Fruit fly (Drosophila melanogaster) whole organism, adult: ENCODE results near the gene Lrch.
A peak's percentile ranks its signal among the peaks of the same experiment; 100 is the strongest.

Source experiments
- CG11617 ChIP-seq: fragments of 200-800 bp; sonication (Bioruptor generic); optimal IDR thresholded peaks from 2 replicates; lab custom pipeline; 2017; ENCODE audit warnings: mild to moderate bottlenecking, missing biosample characterization, missing genetic modification reagents, missing genetic modification characterization
- CG12768 ChIP-seq: fragments of 200-800 bp; sonication (Bioruptor generic); optimal IDR thresholded peaks from 2 replicates; lab custom pipeline; 2017; ENCODE audit warnings: missing biosample characterization, missing genetic modification characterization, mild to moderate bottlenecking, moderate library complexity, missing genetic modification reagents
- CG14711 ChIP-seq: fragments of 200-800 bp; sonication (Bioruptor generic); optimal IDR thresholded peaks from 2 replicates; lab custom pipeline; 2018; ENCODE audit warnings: missing biosample characterization, mild to moderate bottlenecking, missing genetic modification characterization, moderate library complexity
- CG1620 ChIP-seq: fragments of 200-800 bp; sonication (Bioruptor generic); optimal IDR thresholded peaks from 2 replicates; lab custom pipeline; 2016; ENCODE audit warnings: missing biosample characterization, missing genetic modification characterization
- CG33017 ChIP-seq: fragments of 200-800 bp; sonication (Bioruptor generic); optimal IDR thresholded peaks from 2 replicates; lab custom pipeline; 2018; ENCODE audit warnings: missing biosample characterization, mild to moderate bottlenecking, missing genetic modification characterization, moderate library complexity
- CG5204 ChIP-seq: fragments of 200-800 bp; sonication (Bioruptor generic); optimal IDR thresholded peaks from 2 replicates; lab custom pipeline; 2016; ENCODE audit warnings: missing biosample characterization, missing genetic modification characterization
- CG7045 ChIP-seq: fragments of 200-800 bp; sonication (Bioruptor generic); optimal IDR thresholded peaks from 2 replicates; lab custom pipeline; 2017; ENCODE audit warnings: missing biosample characterization, mild to moderate bottlenecking, missing genetic modification characterization
- CG7101 ChIP-seq: fragments of 200-800 bp; sonication (Bioruptor generic); optimal IDR thresholded peaks from 2 replicates; lab custom pipeline; 2018; ENCODE audit warnings: missing biosample characterization, mild to moderate bottlenecking, missing genetic modification characterization, moderate library complexity
- Clk ChIP-seq: fragments of 200-800 bp; sonication (Bioruptor generic); optimal IDR thresholded peaks from 2 replicates; lab custom pipeline; 2017; ENCODE audit warnings: missing biosample characterization, missing genetic modification characterization
- Crg-1 ChIP-seq: fragments of 200-800 bp; sonication (Bioruptor generic); optimal IDR thresholded peaks from 2 replicates; lab custom pipeline; 2016; ENCODE audit warnings: missing biosample characterization, missing genetic modification characterization
- Hr96 ChIP-seq: fragments of 200-800 bp; sonication (Bioruptor generic); optimal IDR thresholded peaks from 2 replicates; lab custom pipeline; 2016; ENCODE audit warnings: missing biosample characterization, missing genetic modification characterization
- Mnt ChIP-seq: fragments of 200-800 bp; sonication (Bioruptor generic); optimal IDR thresholded peaks from 2 replicates; lab custom pipeline; 2016; ENCODE audit warnings: missing biosample characterization, mild to moderate bottlenecking, missing genetic modification characterization
- bab1 ChIP-seq: fragments of 200-800 bp; sonication (Bioruptor generic); optimal IDR thresholded peaks from 3 replicates; lab custom pipeline; 2019; ENCODE audit warnings: missing biosample characterization, mild to moderate bottlenecking, missing genetic modification characterization, moderate library complexity
- cic ChIP-seq: fragments of 200-800 bp; sonication (Bioruptor generic); optimal IDR thresholded peaks from 2 replicates; lab custom pipeline; 2017; ENCODE audit warnings: missing biosample characterization, mild to moderate bottlenecking, missing genetic modification characterization, moderate library complexity
- cnc ChIP-seq, 2 experiments: fragments of >200 bp; optimal IDR thresholded peaks; 2 replicates each; lab custom pipeline; 2017
- kay ChIP-seq: fragments of 200-800 bp; sonication (Bioruptor generic); peaks from one replicate; lab custom pipeline; 2016; ENCODE audit warnings: missing biosample characterization, missing genetic modification characterization, borderline replicate concordance
- ovo ChIP-seq: fragments of 200-800 bp; sonication (Bioruptor generic); optimal IDR thresholded peaks from 2 replicates; lab custom pipeline; 2016; ENCODE audit warnings: missing biosample characterization, missing genetic modification characterization
- pad ChIP-seq: fragments of 200-800 bp; sonication (Bioruptor generic); optimal IDR thresholded peaks from 3 replicates; lab custom pipeline; 2017; ENCODE audit warnings: missing biosample characterization, missing genetic modification characterization, mild to moderate bottlenecking, moderate library complexity, missing genetic modification reagents
- tj ChIP-seq: fragments of 200-800 bp; sonication (Bioruptor generic); optimal IDR thresholded peaks from 3 replicates; lab custom pipeline; 2017; ENCODE audit warnings: missing biosample characterization, mild to moderate bottlenecking, missing genetic modification characterization, moderate library complexity
- toe ChIP-seq: fragments of 200-800 bp; sonication (Bioruptor generic); optimal IDR thresholded peaks from 2 replicates; lab custom pipeline; 2016; ENCODE audit warnings: missing biosample characterization, missing genetic modification characterization

The Lrch gene

dm6 chr2L:17383588-17384308, at the start of gene Lrch:
Gene Lrch, minus strand, starts transcription at chr2L:17384115.
- TF ChIP-seq ovo (GFP tag; lab: Kevin White, UChicago) (no peak), CG7101 (tag; lab: Kevin White, UChicago) (peak; percentile 19), CG33017 (peak; percentile 5), Clk (GFP tag; lab: Kevin White, UChicago) (no peak), Mnt (GFP tag; lab: Kevin White, UChicago) (peak; percentile 48), Hr96 (peak; percentile 5), toe (GFP tag; lab: Kevin White, UChicago) (no peak), cnc (optimal IDR thresholded peaks at IDR 0.05; lab: Kevin White, UChicago) (no peak), tj (GFP tag; lab: Kevin White, UChicago) (peak; percentile 22), cic (GFP tag; lab: Kevin White, UChicago) (peak; percentile 38), CG11617 (no peak)

- TF ChIP-seq CG5204: no peak
- no peak for TF ChIP-seq pad (GFP tag; lab: Kevin White, UChicago)
- no peak for TF ChIP-seq CG7045
- TF ChIP-seq kay (GFP tag; lab: Kevin White, UChicago): no peak
- no peak for TF ChIP-seq CG33017
- no peak for TF ChIP-seq tj (GFP tag; lab: Kevin White, UChicago)
- no peak for TF ChIP-seq cnc (optimal IDR thresholded peaks at IDR 0.05; lab: Kevin White, UChicago)
- no peak for TF ChIP-seq CG7101 (tag; lab: Kevin White, UChicago)
- TF ChIP-seq toe (GFP tag; lab: Kevin White, UChicago): no peak
- TF ChIP-seq Hr96: no peak
- no peak for TF ChIP-seq cic (GFP tag; lab: Kevin White, UChicago)
- TF ChIP-seq CG12768 (GFP tag; lab: Kevin White, UChicago): no peak
- no peak for TF ChIP-seq CG1620 (GFP tag; lab: Kevin White, UChicago)
- TF ChIP-seq CG11617: no peak
- TF ChIP-seq CG14711 (tag; lab: Kevin White, UChicago): no peak
- TF ChIP-seq Mnt (GFP tag; lab: Kevin White, UChicago): no peak
Observed at dm6 chr2L:17433030-17433912, 49.4 kb upstream of the Lrch start, which contains the start of the genes Dif and CG5043. Gene Dif, minus strand, starts transcription at chr2L:17433161. Gene CG5043, plus strand, starts transcription at chr2L:17433862.

DNA sequence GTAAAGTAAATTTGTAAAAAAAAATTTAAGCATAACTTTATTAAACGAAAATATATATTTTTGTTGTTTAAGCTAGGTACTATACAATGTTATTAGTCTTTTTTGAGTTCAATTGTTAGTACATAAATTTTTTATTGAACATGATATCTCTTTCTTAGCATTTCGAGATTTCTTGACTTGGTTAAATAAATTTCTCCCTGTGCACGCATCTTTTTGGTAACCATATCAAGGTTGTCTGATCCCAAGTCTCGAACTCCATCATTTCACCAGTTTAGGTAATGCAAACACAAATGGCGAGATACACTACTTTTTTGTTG, 47.4 kb upstream of the Lrch start:
- TF ChIP-seq kay (GFP tag; lab: Kevin White, UChicago): peak; percentile 48
- TF ChIP-seq bab1 (GFP tag; lab: Kevin White, UChicago): no peak
- TF ChIP-seq pad (GFP tag; lab: Kevin White, UChicago): no peak
- TF ChIP-seq toe (GFP tag; lab: Kevin White, UChicago): no peak

DNA sequence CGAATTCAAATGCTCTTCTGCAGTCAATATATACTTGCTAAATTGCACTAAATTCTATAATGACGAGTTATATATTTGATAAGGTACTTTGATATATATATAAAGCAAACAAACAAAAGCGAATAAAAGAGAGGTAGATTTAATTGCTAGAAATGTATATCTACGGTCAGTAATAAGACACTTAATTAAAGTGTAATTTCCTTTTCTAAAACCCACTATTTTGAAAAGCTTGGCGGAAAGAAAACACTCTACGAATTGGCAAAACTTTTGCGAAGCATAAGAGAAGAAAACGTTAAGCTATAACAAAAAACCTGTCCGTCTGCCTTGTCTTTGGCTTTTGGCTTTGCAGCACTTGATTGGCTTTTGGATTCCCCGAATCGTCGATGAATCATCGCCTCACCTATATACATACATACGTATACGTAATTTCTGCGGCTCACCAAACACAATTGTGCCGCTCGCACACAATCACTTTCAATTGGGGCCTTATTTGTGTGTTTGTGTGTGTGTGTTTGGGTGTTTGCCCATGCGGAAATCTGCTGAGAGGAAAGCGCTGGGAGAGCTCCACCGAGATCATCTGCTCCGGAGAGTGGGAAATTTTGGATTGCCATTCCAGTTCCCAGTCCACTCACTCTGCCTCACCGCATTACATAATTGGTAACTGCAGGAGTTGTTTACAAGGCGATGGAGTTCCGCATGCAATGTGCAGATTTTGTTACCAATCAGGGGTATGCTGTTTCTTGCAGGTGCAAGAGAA, 46.9 kb upstream of the Lrch start:
- TF ChIP-seq pad (GFP tag; lab: Kevin White, UChicago) (no peak), kay (GFP tag; lab: Kevin White, UChicago) (peak; percentile 54), CG5204 (no peak), Mnt (GFP tag; lab: Kevin White, UChicago) (no peak), CG12768 (GFP tag; lab: Kevin White, UChicago) (no peak), CG7045 (no peak)

dm6 chr2L:17429788-17430587, 46.1 kb upstream of the Lrch start:
- TF ChIP-seq Mnt (GFP tag; lab: Kevin White, UChicago) (peak; percentile 88), ovo (GFP tag; lab: Kevin White, UChicago) (peak; percentile 70), tj (GFP tag; lab: Kevin White, UChicago) (peak; percentile 76), CG33017 (peak; percentile 86), CG11617 (peak; percentile 91), toe (GFP tag; lab: Kevin White, UChicago) (no peak), kay (GFP tag; lab: Kevin White, UChicago) (peak; percentile 22), CG7101 (tag; lab: Kevin White, UChicago) (peak; percentile 93), Clk (GFP tag; lab: Kevin White, UChicago) (peak; percentile 73), CG1620 (GFP tag; lab: Kevin White, UChicago) (peak; percentile 44), Crg-1 (GFP tag; lab: Kevin White, UChicago) (peak; percentile 31), Hr96 (peak; percentile 19), cnc (optimal IDR thresholded peaks at IDR 0.05; lab: Kevin White, UChicago) (no peak), bab1 (GFP tag; lab: Kevin White, UChicago) (peak; percentile 8), pad (GFP tag; lab: Kevin White, UChicago) (peak; percentile 85), CG5204 (peak; percentile 54), cic (GFP tag; lab: Kevin White, UChicago) (no peak), CG7045 (peak; percentile 65), CG12768 (GFP tag; lab: Kevin White, UChicago) (peak; percentile 84), CG14711 (tag; lab: Kevin White, UChicago) (peak; percentile 91)
